Worm (Caenorhabditis elegans) whole organism, young adult: ENCODE measurements around the gene C46C2.5.

ENCODE experiments used
- lin-26 ChIP-seq: fragments of 200-800 bp; sonication (Bioruptor generic); IDR thresholded peaks from 2 replicates; pipeline ENCODE4 v1.3.6; 2022; ENCODE audit warnings: missing genetic modification reagents, missing genetic modification characterization, missing compliant biosample characterization
- rcor-1 ChIP-seq: fragments of 200-800 bp; sonication (Bioruptor generic); IDR thresholded peaks from 2 replicates; pipeline ENCODE4 v1.3.6; 2022; ENCODE audit warnings: missing genetic modification reagents, missing genetic modification characterization, missing compliant biosample characterization
- sea-2 ChIP-seq: fragments of 200-800 bp; sonication (Bioruptor generic); IDR thresholded peaks from 2 replicates; pipeline ENCODE4 v1.3.6; 2022; ENCODE audit warnings: missing genetic modification characterization, missing compliant biosample characterization
- xnd-1 ChIP-seq: sonication (generic microtip); optimal IDR thresholded peaks from 2 replicates; lab custom pipeline; 2016; ENCODE audit warnings: missing genotype, missing genetic modification reagents, missing genetic modification characterization, missing compliant biosample characterization

ce11 chrIV:9199939-9200202 lies 7.4 kb upstream of the C46C2.5 start, which contains the start of gene wnk-1:
- TF ChIP-seq lin-26: no peak
- TF ChIP-seq sea-2 (GFP tag; lab: Robert Waterston, UW): no peak
- no peak for TF ChIP-seq xnd-1 (tag; lab: Kevin White, UChicago)
- TF ChIP-seq rcor-1 (GFP tag; lab: Robert Waterston, UW): no peak
